Worm (Caenorhabditis elegans) whole organism, L2 larva: ENCODE data around the gene eif-2A.
"Not testable (repeated sequence)": the region's sequence is repeated elsewhere in the genome, so short reads cannot be mapped to it uniquely, and the experiment has no call there.

Source experiments
- C34F6.9 ChIP-seq: fragments of 150-350 bp; optimal IDR thresholded peaks from 2 replicates; lab custom pipeline; 2014; ENCODE audit warnings: missing biosample characterization, missing genetic modification characterization
- F13H6.1 ChIP-seq: sonication (generic microtip); optimal IDR thresholded peaks from 2 replicates; lab custom pipeline; 2016; ENCODE audit warnings: missing genetic modification characterization, missing compliant biosample characterization
- R02D3.7 ChIP-seq: fragments of 150-350 bp; optimal IDR thresholded peaks from 2 replicates; lab custom pipeline; 2014; ENCODE audit warnings: missing biosample characterization, missing genetic modification characterization
- Y55F3AM.14 ChIP-seq: fragments of 200-800 bp; sonication (Bioruptor generic); optimal IDR thresholded peaks from 2 replicates; lab custom pipeline; 2018; ENCODE audit warnings: mild to moderate bottlenecking, missing genetic modification characterization, missing compliant biosample characterization
- ZK546.5 ChIP-seq: sonication (generic microtip); optimal IDR thresholded peaks from 2 replicates; lab custom pipeline; 2017; ENCODE audit warnings: missing biosample characterization, missing genetic modification characterization
- alr-1 ChIP-seq: fragments of 150-350 bp; optimal IDR thresholded peaks from 2 replicates; lab custom pipeline; 2014; ENCODE audit warnings: missing biosample characterization, missing genetic modification characterization
- aly-2 ChIP-seq: fragments of 150-350 bp; optimal IDR thresholded peaks from 2 replicates; lab custom pipeline; 2014; ENCODE audit warnings: missing biosample characterization, missing genetic modification characterization
- ama-1 ChIP-seq: fragments of 150-350 bp; optimal IDR thresholded peaks from 2 replicates; lab custom pipeline; 2018; ENCODE audit warnings: inconsistent platforms
- blmp-1 ChIP-seq: sonication (generic microtip); optimal IDR thresholded peaks from 2 replicates; lab custom pipeline; 2017; ENCODE audit warnings: missing genetic modification characterization, mild to moderate bottlenecking, missing compliant biosample characterization, antibody characterized with exemption, moderate library complexity; ENCODE audit not compliant: insufficient read depth
- ceh-82 ChIP-seq: fragments of 150-350 bp; optimal IDR thresholded peaks from 2 replicates; lab custom pipeline; 2014; ENCODE audit warnings: missing biosample characterization, missing genetic modification characterization
- crh-2 ChIP-seq: sonication (generic microtip); optimal IDR thresholded peaks from 2 replicates; lab custom pipeline; 2017; ENCODE audit warnings: missing biosample characterization, missing genetic modification characterization
- dmd-4 ChIP-seq: sonication (generic microtip); optimal IDR thresholded peaks from 2 replicates; lab custom pipeline; 2017; ENCODE audit warnings: missing biosample characterization, missing genetic modification characterization
- elt-1 ChIP-seq: fragments of 150-350 bp; optimal IDR thresholded peaks from 2 replicates; lab custom pipeline; 2014; ENCODE audit warnings: missing biosample characterization, missing genetic modification characterization
- elt-3 ChIP-seq: sonication (generic microtip); optimal IDR thresholded peaks from 2 replicates; lab custom pipeline; 2017; ENCODE audit warnings: missing biosample characterization, missing genetic modification characterization
- fos-1 ChIP-seq: fragments of 150-350 bp; optimal IDR thresholded peaks from 2 replicates; lab custom pipeline; 2014; ENCODE audit warnings: missing biosample characterization, missing genetic modification characterization
- gmeb-1 ChIP-seq: fragments of 150-350 bp; optimal IDR thresholded peaks from 2 replicates; lab custom pipeline; 2014; ENCODE audit warnings: missing biosample characterization, missing genetic modification characterization
- lin-13 ChIP-seq: fragments of 150-350 bp; optimal IDR thresholded peaks from 2 replicates; lab custom pipeline; 2014; ENCODE audit warnings: missing biosample characterization, missing genetic modification reagents, missing genetic modification characterization
- lin-39 ChIP-seq: fragments of 150-350 bp; optimal IDR thresholded peaks from 2 replicates; lab custom pipeline; 2014; ENCODE audit warnings: missing biosample characterization, missing genetic modification reagents, missing genetic modification characterization
- lsy-2 ChIP-seq, 2 experiments: fragments of 150-350 bp in 1 of 2; sonication (generic microtip) in 1 of 2; optimal IDR thresholded peaks; 2 replicates each; lab custom pipeline; 2014 to 2017; ENCODE audit warnings: missing biosample characterization in 2 of 2, missing genetic modification characterization in 2 of 2
- mab-5 ChIP-seq: fragments of 150-350 bp; optimal IDR thresholded peaks from 2 replicates; lab custom pipeline; 2014; ENCODE audit warnings: missing biosample characterization, missing genetic modification characterization
- mdl-1 ChIP-seq, 2 experiments: fragments of 150-350 bp in 1 of 2; sonication (generic microtip) in 1 of 2; optimal IDR thresholded peaks; 2 replicates each; lab custom pipeline; 2017; ENCODE audit warnings: missing biosample characterization in 2 of 2, missing genetic modification characterization in 2 of 2
- nhr-10 ChIP-seq: sonication (generic microtip); optimal IDR thresholded peaks from 2 replicates; lab custom pipeline; 2017; ENCODE audit warnings: missing biosample characterization, missing genetic modification characterization
- nhr-11 ChIP-seq: fragments of 150-350 bp; optimal IDR thresholded peaks from 2 replicates; lab custom pipeline; 2014; ENCODE audit warnings: missing biosample characterization, missing genetic modification characterization
- nhr-12 ChIP-seq: fragments of 150-350 bp; optimal IDR thresholded peaks from 2 replicates; lab custom pipeline; 2014; ENCODE audit warnings: missing biosample characterization, missing genetic modification characterization
- nhr-129 ChIP-seq: fragments of 150-350 bp; optimal IDR thresholded peaks from 2 replicates; lab custom pipeline; 2014; ENCODE audit warnings: missing biosample characterization, missing genetic modification characterization
- nhr-21 ChIP-seq: fragments of 150-350 bp; optimal IDR thresholded peaks from 2 replicates; lab custom pipeline; 2014; ENCODE audit warnings: missing biosample characterization, missing genetic modification characterization
- nhr-23 ChIP-seq: fragments of 150-350 bp; optimal IDR thresholded peaks from 2 replicates; lab custom pipeline; 2014; ENCODE audit warnings: missing biosample characterization, missing genetic modification reagents, missing genetic modification characterization
- nhr-237 ChIP-seq: fragments of 150-350 bp; optimal IDR thresholded peaks from 2 replicates; lab custom pipeline; 2014; ENCODE audit warnings: missing biosample characterization, missing genetic modification characterization
- nhr-25 ChIP-seq: fragments of 150-350 bp; sonication (generic microtip); optimal IDR thresholded peaks from 3 replicates; lab custom pipeline; 2014; ENCODE audit warnings: missing biosample characterization, missing genetic modification characterization
- peb-1 ChIP-seq: fragments of 150-350 bp; optimal IDR thresholded peaks from 2 replicates; lab custom pipeline; 2014; ENCODE audit warnings: missing biosample characterization, missing genetic modification characterization
- sem-4 ChIP-seq: fragments of 150-350 bp; optimal IDR thresholded peaks from 2 replicates; lab custom pipeline; 2014; ENCODE audit warnings: missing biosample characterization, missing genetic modification reagents, missing genetic modification characterization
- skn-1 ChIP-seq: sonication (generic microtip); optimal IDR thresholded peaks from 2 replicates; lab custom pipeline; 2017; ENCODE audit warnings: missing biosample characterization, missing genetic modification characterization
- sma-3 ChIP-seq: sonication (generic microtip); optimal IDR thresholded peaks from 2 replicates; lab custom pipeline; 2016; ENCODE audit warnings: missing genetic modification reagents, missing genetic modification characterization, missing compliant biosample characterization
- sma-9 ChIP-seq, 2 experiments: fragments of 150-350 bp in 1 of 2; sonication (generic microtip) in 1 of 2; optimal IDR thresholded peaks; 2 replicates each; lab custom pipeline; 2014 to 2016; ENCODE audit warnings: missing genetic modification characterization in 2 of 2, mild to moderate bottlenecking in 1 of 2, missing biosample characterization in 1 of 2, missing compliant biosample characterization in 1 of 2, missing genetic modification reagents in 1 of 2, moderate library complexity in 1 of 2
- snpc-4 ChIP-seq: fragments of 150-350 bp; optimal IDR thresholded peaks from 2 replicates; lab custom pipeline; 2014; ENCODE audit warnings: missing biosample characterization, missing genetic modification characterization
- zag-1 ChIP-seq: fragments of 150-350 bp; optimal IDR thresholded peaks from 2 replicates; lab custom pipeline; 2014; ENCODE audit warnings: missing biosample characterization, missing genetic modification characterization
- ztf-11 ChIP-seq: sonication (generic microtip); optimal IDR thresholded peaks from 2 replicates; lab custom pipeline; 2017; ENCODE audit warnings: missing biosample characterization, missing genetic modification characterization

The eif-2A gene

DNA sequence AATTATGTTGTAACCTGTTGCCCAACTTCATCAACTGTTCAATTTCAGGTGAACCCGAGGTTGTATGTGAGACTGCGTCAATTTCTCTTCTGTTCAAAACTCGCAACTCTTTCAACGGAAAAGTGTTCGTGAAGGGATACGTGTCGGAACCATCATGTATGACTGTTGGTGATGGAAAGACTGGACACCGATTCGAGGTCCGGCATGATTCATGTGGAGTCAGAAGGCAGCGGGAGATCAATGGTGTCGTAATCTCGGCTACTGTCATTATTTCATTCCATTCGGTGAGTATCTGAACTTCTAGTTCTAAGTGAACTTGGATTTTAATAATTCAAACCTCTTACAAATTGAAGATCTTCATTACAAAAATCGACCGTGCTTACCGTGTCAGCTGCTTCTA, 21.2 kb downstream of the eif-2A start:
- no peak for TF ChIP-seq ama-1
- TF ChIP-seq snpc-4 (tag; lab: Kevin White, UChicago) = no peak
- no peak for TF ChIP-seq Y55F3AM.14 (GFP tag; lab: Kevin White, UChicago)
- TF ChIP-seq fos-1 (tag; lab: Kevin White, UChicago) = no peak
- no peak for TF ChIP-seq ztf-11 (tag; lab: Kevin White, UChicago)
- TF ChIP-seq skn-1 (tag; lab: Kevin White, UChicago) = no peak

DNA sequence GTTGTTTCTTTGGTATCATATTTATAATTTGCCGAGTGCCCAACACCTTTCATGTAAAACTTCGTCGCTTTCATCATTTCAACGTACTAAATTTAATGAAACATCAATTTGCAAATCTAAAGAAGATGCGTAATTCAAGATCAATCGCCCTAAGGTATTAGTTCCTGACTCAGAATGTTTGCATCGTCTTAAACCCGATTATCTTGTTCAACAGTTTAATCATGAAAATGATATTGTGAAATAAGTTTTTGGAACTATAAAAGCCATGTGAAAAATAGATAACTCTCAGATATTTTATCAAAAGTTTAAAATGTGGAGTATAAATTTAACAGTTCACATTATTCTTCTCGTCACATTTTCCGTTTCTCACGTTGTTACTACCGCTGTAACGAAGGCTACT, 23.4 kb downstream of the eif-2A start, which contains the start of gene E04D5.4:
TSS of gene E04D5.4 (plus strand) at position 301 of the 400 bp plus-strand sequence.
- TF ChIP-seq mab-5 (tag; lab: Kevin White, UChicago) = no peak
- no peak for TF ChIP-seq mdl-1 (tag; optimal IDR thresholded peaks at IDR 0.05; lab: Kevin White, UChicago)
- TF ChIP-seq gmeb-1 (tag; lab: Kevin White, UChicago) = no peak
- no peak for TF ChIP-seq nhr-21 (tag; lab: Kevin White, UChicago)
- TF ChIP-seq nhr-10 (tag; lab: Kevin White, UChicago) = no peak
- no peak for TF ChIP-seq F13H6.1 (tag; lab: Kevin White, UChicago)
- TF ChIP-seq elt-3 (tag; lab: Kevin White, UChicago) = no peak

- not testable (repeated sequence) for TF ChIP-seq sem-4 (tag; lab: Kevin White, UChicago); lin-13 (GFP tag; lab: Kevin White, UChicago); elt-1 (tag; lab: Kevin White, UChicago)
- TF ChIP-seq, all 48 proteins: peak for 0; not testable (repeated sequence) for 48
Observed at ce11 chrII:10442846-10443245, 26.2 kb downstream of the eif-2A start, which contains the start of gene ZK673.1. ZK673.1 (plus strand) TSS chrII:10443146.

DNA sequence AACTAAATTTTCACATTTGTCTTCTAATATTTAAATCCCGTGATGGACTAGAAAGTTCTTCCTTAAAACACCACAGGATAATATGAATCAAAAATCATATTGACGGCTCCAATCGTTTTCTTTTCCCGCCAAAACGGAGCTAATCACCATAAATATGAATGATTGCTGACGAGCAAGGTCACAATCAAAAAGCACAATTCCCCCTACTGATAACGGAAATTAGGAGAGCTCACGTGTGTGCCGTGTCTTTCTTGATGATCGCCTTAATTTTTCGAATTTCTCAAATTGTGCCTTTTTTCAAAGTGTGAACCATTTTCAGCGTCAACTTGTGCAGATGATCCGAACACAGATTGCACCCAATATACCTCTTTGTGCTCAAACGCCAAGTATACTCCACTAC, 27.3 kb downstream of the eif-2A start:
- no peak for TF ChIP-seq ama-1
- peak; percentile 43 for TF ChIP-seq fos-1 (tag; lab: Kevin White, UChicago)
- no peak for TF ChIP-seq nhr-10 (tag; lab: Kevin White, UChicago)
- no peak for TF ChIP-seq zag-1 (tag; lab: Kevin White, UChicago)
- no peak for TF ChIP-seq dmd-4 (tag; lab: Kevin White, UChicago)
- no peak for TF ChIP-seq ZK546.5
- TF ChIP-seq C34F6.9 (tag; lab: Kevin White, UChicago) = no peak
- TF ChIP-seq nhr-21 (tag; lab: Kevin White, UChicago) = no peak
- peak; percentile 50 for TF ChIP-seq sma-9 (GFP tag; optimal IDR thresholded peaks at IDR 0.05; lab: Kevin White, UChicago)
- no peak for TF ChIP-seq sma-9 (tag; optimal IDR thresholded peaks at IDR 0.05; lab: Kevin White, UChicago)
- no peak for TF ChIP-seq gmeb-1 (tag; lab: Kevin White, UChicago)
- no peak for TF ChIP-seq lin-39
- TF ChIP-seq sem-4 (tag; lab: Kevin White, UChicago) = no peak
- TF ChIP-seq, all 48 proteins: peak for 2

ce11 chrII:10444971-10445707, 28.5 kb downstream of the eif-2A start:
- TF ChIP-seq mdl-1 (tag; optimal IDR thresholded peaks at IDR 0.05; lab: Kevin White, UChicago) (no peak), nhr-23 (tag; lab: Kevin White, UChicago) (no peak), zag-1 (tag; lab: Kevin White, UChicago) (no peak), crh-2 (tag; lab: Kevin White, UChicago) (no peak), lsy-2 (tag; optimal IDR thresholded peaks at IDR 0.05; lab: Kevin White, UChicago) (peak in 1 of 2 experiments; percentile 74), sma-9 (GFP tag; optimal IDR thresholded peaks at IDR 0.05; lab: Kevin White, UChicago) (peak; percentile 34), sma-9 (tag; optimal IDR thresholded peaks at IDR 0.05; lab: Kevin White, UChicago) (no peak), nhr-129 (tag; lab: Kevin White, UChicago) (peak; percentile 22), R02D3.7 (no peak), elt-1 (tag; lab: Kevin White, UChicago) (no peak), lin-13 (GFP tag; lab: Kevin White, UChicago) (no peak), F13H6.1 (tag; lab: Kevin White, UChicago) (peak; percentile 16)
- TF ChIP-seq, all 48 proteins: peak for 4

DNA sequence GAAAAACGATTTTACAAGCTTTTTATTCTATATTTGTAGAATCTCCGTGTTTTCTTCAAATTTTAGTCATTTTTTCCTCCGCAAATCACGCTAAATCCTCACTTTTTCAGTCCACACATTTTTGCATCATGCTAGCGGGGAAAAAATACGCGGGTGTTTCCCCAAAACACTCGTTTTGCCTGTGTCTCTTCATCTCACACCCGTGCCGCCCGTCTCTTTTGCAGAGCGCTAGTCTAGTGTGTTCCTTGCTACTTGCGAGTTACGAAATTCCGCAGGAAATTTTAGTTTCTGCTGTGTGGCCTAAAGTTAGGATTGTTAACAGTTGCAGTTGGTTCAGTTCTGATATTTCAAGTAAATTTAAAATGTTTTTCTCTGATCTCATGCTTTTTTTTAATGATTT, 29.1 kb downstream of the eif-2A start:
- TF ChIP-seq nhr-11 (tag; lab: Kevin White, UChicago) = peak; percentile 63
- peak; percentile 43 for TF ChIP-seq ama-1
- no peak for TF ChIP-seq lin-13 (GFP tag; lab: Kevin White, UChicago)
- TF ChIP-seq ZK546.5 = no peak
- no peak for TF ChIP-seq sma-3 (GFP tag; lab: Kevin White, UChicago)
- no peak for TF ChIP-seq alr-1
- TF ChIP-seq nhr-25 (tag; lab: Kevin White, UChicago) = no peak
- TF ChIP-seq elt-3 (tag; lab: Kevin White, UChicago) = no peak
- no peak for TF ChIP-seq nhr-10 (tag; lab: Kevin White, UChicago)
- TF ChIP-seq blmp-1 (tag; lab: Kevin White, UChicago) = no peak
- no peak for TF ChIP-seq peb-1 (tag; lab: Kevin White, UChicago)
- TF ChIP-seq nhr-237 = no peak
- no peak for TF ChIP-seq nhr-12 (tag; lab: Kevin White, UChicago)
- no peak for TF ChIP-seq R02D3.7
- no peak for TF ChIP-seq Y55F3AM.14 (GFP tag; lab: Kevin White, UChicago)
- TF ChIP-seq lin-39 = no peak
- TF ChIP-seq nhr-129 (tag; lab: Kevin White, UChicago) = peak; percentile 97
- TF ChIP-seq gmeb-1 (tag; lab: Kevin White, UChicago) = peak; percentile 7
- TF ChIP-seq sem-4 (tag; lab: Kevin White, UChicago) = no peak
- no peak for TF ChIP-seq nhr-23 (tag; lab: Kevin White, UChicago)
- TF ChIP-seq aly-2 = no peak
- no peak for TF ChIP-seq crh-2 (tag; lab: Kevin White, UChicago)
- TF ChIP-seq ceh-82 (tag; lab: Kevin White, UChicago) = no peak
- no peak for TF ChIP-seq mab-5 (tag; lab: Kevin White, UChicago)
- TF ChIP-seq fos-1 (tag; lab: Kevin White, UChicago) = peak; percentile 56
